Worm (Caenorhabditis elegans): ENCODE data around the gene nhr-104.

- TF ChIP-seq tbx-2 (tag; optimal IDR thresholded peaks at IDR 0.05) (no peak), ama-1 (optimal IDR thresholded peaks at IDR 0.05) (no peak), ets-4 (tag; optimal IDR thresholded peaks at IDR 0.05) (no peak), lin-11 (tag; optimal IDR thresholded peaks at IDR 0.05) (no peak), fkh-10 (GFP tag; optimal IDR thresholded peaks at IDR 0.05) (no peak), ceh-24 (tag; optimal IDR thresholded peaks at IDR 0.05) (no peak), elt-4 (tag; optimal IDR thresholded peaks at IDR 0.05) (no peak)
These were observed 21.3 kb upstream of the nhr-104 start, which contains the start of gene H06H21.37 for ce11 chrIV:4809813-4810212.
